Worm (Caenorhabditis elegans) whole organism, midembryonic: ENCODE measurements around the gene Y17G7B.8.
A peak's percentile ranks its signal among the peaks of the same experiment; 100 is the strongest.

ENCODE experiments used
- T22C8.4 ChIP-seq: fragments of 200-800 bp; sonication (Bioruptor generic); IDR thresholded peaks from 2 replicates; pipeline ENCODE4 v1.3.6; 2022; ENCODE audit warnings: missing genetic modification characterization, missing compliant biosample characterization
- ref-1 ChIP-seq: fragments of 200-800 bp; sonication (Bioruptor generic); conservative IDR thresholded peaks from 2 replicates; pipeline ENCODE4 v1.3.6; 2022; ENCODE audit warnings: missing genetic modification reagents, missing genetic modification characterization, missing compliant biosample characterization
- ztf-23 ChIP-seq: fragments of 200-800 bp; sonication (Bioruptor generic); IDR thresholded peaks from 2 replicates; pipeline ENCODE4 v1.3.6; 2022; ENCODE audit warnings: missing genetic modification reagents, missing genetic modification characterization, missing compliant biosample characterization

- TF ChIP-seq ztf-23 (no peak), ref-1 (GFP tag; lab: Robert Waterston, UW) (no peak), T22C8.4 (GFP tag; lab: Robert Waterston, UW) (0 out of 2 replicates have a peak, but pooled peaks have one; percentile 17)
These were observed 1.2 kb upstream of the Y17G7B.8 start for ce11 chrII:12028707-12029106.
